Fruit fly (Drosophila melanogaster) whole organism, embryonic: ENCODE results near the gene CG9839.

Experiments
- Ada2b ChIP-seq: fragments of 200-800 bp; sonication (Bioruptor generic); IDR thresholded peaks from 2 replicates; pipeline ENCODE4 v1.3.6; 2022; ENCODE audit warnings: missing biosample characterization, missing genetic modification characterization
- CG11398 ChIP-seq: fragments of 200-800 bp; sonication (Bioruptor generic); optimal IDR thresholded peaks from 2 replicates; lab custom pipeline; 2016; ENCODE audit warnings: missing biosample characterization, missing genetic modification characterization
- CG11723 ChIP-seq: fragments of 200-800 bp; sonication (Bioruptor generic); optimal IDR thresholded peaks from 2 replicates; lab custom pipeline; 2017; ENCODE audit warnings: missing biosample characterization, mild to moderate bottlenecking, missing genetic modification characterization
- CG12104 ChIP-seq: fragments of 200-800 bp; sonication (Bioruptor generic); optimal IDR thresholded peaks from 3 replicates; lab custom pipeline; 2016; ENCODE audit warnings: missing biosample characterization, missing genetic modification characterization
- CG1233 ChIP-seq: fragments of 200-800 bp; sonication (Bioruptor generic); optimal IDR thresholded peaks from 4 replicates; lab custom pipeline; 2018; ENCODE audit warnings: missing biosample characterization, mild to moderate bottlenecking, missing genetic modification characterization
- CG13624 ChIP-seq: fragments of 200-800 bp; sonication (Bioruptor generic); optimal IDR thresholded peaks from 2 replicates; lab custom pipeline; 2016; ENCODE audit warnings: missing biosample characterization, missing genetic modification characterization
- CG14667 ChIP-seq: fragments of 200-800 bp; sonication (Bioruptor generic); IDR thresholded peaks from 2 replicates; pipeline ENCODE4 v1.3.6; 2022; ENCODE audit warnings: missing biosample characterization, missing genetic modification characterization
- CG15514 ChIP-seq: fragments of 200-800 bp; sonication (Bioruptor generic); optimal IDR thresholded peaks from 3 replicates; lab custom pipeline; 2017; ENCODE audit warnings: missing biosample characterization, missing genetic modification characterization, mild to moderate bottlenecking, moderate library complexity, missing genetic modification reagents
- CG15696 ChIP-seq: fragments of 200-800 bp; sonication (Bioruptor generic); optimal IDR thresholded peaks from 2 replicates; lab custom pipeline; 2019; ENCODE audit warnings: missing biosample characterization, mild to moderate bottlenecking, missing genetic modification characterization, moderate library complexity
- CG17186 ChIP-seq: fragments of 200-800 bp; sonication (Bioruptor generic); optimal IDR thresholded peaks from 3 replicates; lab custom pipeline; 2017; ENCODE audit warnings: missing biosample characterization, missing genetic modification reagents, missing genetic modification characterization
- CG17328 ChIP-seq: fragments of 200-800 bp; sonication (Bioruptor generic); IDR thresholded peaks from 2 replicates; pipeline ENCODE4 v1.3.6; 2022; ENCODE audit warnings: missing biosample characterization, missing genetic modification characterization
- CG17568 ChIP-seq: fragments of 200-800 bp; sonication (Bioruptor generic); optimal IDR thresholded peaks from 2 replicates; lab custom pipeline; 2018; ENCODE audit warnings: missing biosample characterization, mild to moderate bottlenecking, missing genetic modification characterization, moderate library complexity
- CG18599 ChIP-seq: fragments of 200-800 bp; sonication (Bioruptor generic); optimal IDR thresholded peaks from 3 replicates; lab custom pipeline; 2017; ENCODE audit warnings: missing biosample characterization, missing genetic modification characterization, mild to moderate bottlenecking, moderate library complexity, missing genetic modification reagents
- CG2678 ChIP-seq: fragments of 200-800 bp; sonication (Bioruptor generic); optimal IDR thresholded peaks from 3 replicates; lab custom pipeline; 2019; ENCODE audit warnings: missing biosample characterization, mild to moderate bottlenecking, missing genetic modification characterization, moderate library complexity
- CG2889 ChIP-seq: fragments of 200-800 bp; sonication (Bioruptor generic); IDR thresholded peaks from 3 replicates; pipeline ENCODE4 v1.3.6; 2022; ENCODE audit warnings: missing biosample characterization, missing genetic modification characterization
- CG31365 ChIP-seq: fragments of 200-800 bp; sonication (Bioruptor generic); optimal IDR thresholded peaks from 2 replicates; lab custom pipeline; 2018; ENCODE audit warnings: missing biosample characterization, mild to moderate bottlenecking, missing genetic modification characterization
- CG5180 ChIP-seq: fragments of 200-800 bp; sonication (Bioruptor generic); optimal IDR thresholded peaks from 3 replicates; lab custom pipeline; 2017; ENCODE audit warnings: missing biosample characterization, missing genetic modification characterization, mild to moderate bottlenecking, moderate library complexity, missing genetic modification reagents
- CG6683 ChIP-seq: fragments of 200-800 bp; sonication (Bioruptor generic); optimal IDR thresholded peaks from 2 replicates; lab custom pipeline; 2017; ENCODE audit warnings: missing biosample characterization, mild to moderate bottlenecking, missing genetic modification characterization, missing genetic modification reagents
- CG6765 ChIP-seq: fragments of 200-800 bp; sonication (Bioruptor generic); optimal IDR thresholded peaks from 3 replicates; lab custom pipeline; 2017; ENCODE audit warnings: missing biosample characterization, mild to moderate bottlenecking, missing genetic modification characterization
- CG6854 ChIP-seq: fragments of 200-800 bp; sonication (Bioruptor generic); optimal IDR thresholded peaks from 3 replicates; lab custom pipeline; 2017; ENCODE audit warnings: missing biosample characterization, mild to moderate bottlenecking, missing genetic modification characterization
- CG8290 ChIP-seq, 3 experiments: fragments of 200-800 bp; sonication (Bioruptor generic); optimal IDR thresholded peaks; 2 replicates each; lab custom pipeline; 2016 to 2019; ENCODE audit warnings: missing biosample characterization in 3 of 3, missing genetic modification characterization in 3 of 3, mild to moderate bottlenecking in 2 of 3, moderate library complexity in 1 of 3
- CG8388 ChIP-seq: fragments of 200-800 bp; sonication (Bioruptor generic); optimal IDR thresholded peaks from 2 replicates; lab custom pipeline; 2019; ENCODE audit warnings: missing biosample characterization, mild to moderate bottlenecking, missing genetic modification characterization, moderate library complexity
- CG8765 ChIP-seq: fragments of 200-800 bp; sonication (Bioruptor generic); IDR thresholded peaks from 2 replicates; pipeline ENCODE4 v1.3.6; 2022; ENCODE audit warnings: missing biosample characterization, missing genetic modification characterization
- CG9215 ChIP-seq: fragments of 200-800 bp; sonication (Bioruptor generic); IDR thresholded peaks from 2 replicates; pipeline ENCODE4 v1.3.6; 2022; ENCODE audit warnings: missing biosample characterization, missing genetic modification characterization
- CG9609 ChIP-seq: fragments of 200-800 bp; sonication (Bioruptor generic); optimal IDR thresholded peaks from 3 replicates; lab custom pipeline; 2016; ENCODE audit warnings: missing biosample characterization, missing genetic modification characterization
- Dad ChIP-seq: fragments of 200-800 bp; sonication (Bioruptor generic); optimal IDR thresholded peaks from 3 replicates; lab custom pipeline; 2016; ENCODE audit warnings: missing biosample characterization, missing genetic modification characterization
- Gsc ChIP-seq: fragments of 200-800 bp; sonication (Bioruptor generic); IDR thresholded peaks from 2 replicates; pipeline ENCODE4 v1.3.6; 2022; ENCODE audit warnings: missing biosample characterization, missing genetic modification characterization
- Lpt ChIP-seq: fragments of >200 bp; optimal IDR thresholded peaks from 2 replicates; lab custom pipeline; 2018; ENCODE audit warnings: missing biosample characterization, missing genetic modification characterization
- NC2β ChIP-seq: fragments of 200-800 bp; sonication (Bioruptor generic); optimal IDR thresholded peaks from 2 replicates; lab custom pipeline; 2016; ENCODE audit warnings: missing biosample characterization, missing genetic modification characterization
- Optix ChIP-seq: fragments of 200-800 bp; sonication (Bioruptor generic); IDR thresholded peaks from 3 replicates; pipeline ENCODE4 v1.3.6; 2022; ENCODE audit warnings: missing biosample characterization, missing genetic modification characterization
- Rfx ChIP-seq: fragments of 200-800 bp; sonication (Bioruptor generic); IDR thresholded peaks from 2 replicates; pipeline ENCODE4 v1.3.6; 2022; ENCODE audit warnings: missing biosample characterization, missing genetic modification characterization
- Sox102F ChIP-seq: fragments of 200-800 bp; sonication (Bioruptor generic); optimal IDR thresholded peaks from 2 replicates; lab custom pipeline; 2018; ENCODE audit warnings: missing biosample characterization, mild to moderate bottlenecking, missing genetic modification characterization, moderate library complexity
- Stat92E ChIP-seq, 3 experiments: fragments of >200 bp in 2 of 3; fragments of 200-800 bp in 1 of 3; sonication (Bioruptor generic) in 1 of 3; optimal IDR thresholded peaks; 2 replicates each; lab custom pipeline; 2017 to 2019; ENCODE audit warnings: missing biosample characterization in 3 of 3, missing genetic modification characterization in 3 of 3, mild to moderate bottlenecking in 1 of 3, moderate library complexity in 1 of 3
- Trl ChIP-seq, 3 experiments: fragments of >200 bp in 2 of 3; fragments of 200-800 bp in 1 of 3; sonication (Bioruptor generic) in 1 of 3; optimal IDR thresholded peaks; 2 replicates in 1 of 3; 3 replicates in 2 of 3; lab custom pipeline; 2016 to 2017; ENCODE audit warnings: missing biosample characterization in 1 of 3, missing genetic modification characterization in 1 of 3
- ab ChIP-seq: fragments of 200-800 bp; sonication (Bioruptor generic); optimal IDR thresholded peaks from 2 replicates; lab custom pipeline; 2016; ENCODE audit warnings: missing biosample characterization, missing genetic modification characterization
- bowl ChIP-seq: fragments of 200-800 bp; sonication (Bioruptor generic); IDR thresholded peaks from 2 replicates; pipeline ENCODE4 v1.3.6; 2022; ENCODE audit warnings: missing biosample characterization, missing genetic modification characterization
- cato ChIP-seq: fragments of 200-800 bp; sonication (Bioruptor generic); optimal IDR thresholded peaks from 2 replicates; lab custom pipeline; 2016; ENCODE audit warnings: missing biosample characterization, missing genetic modification characterization, borderline replicate concordance
- grau ChIP-seq: fragments of 200-800 bp; optimal IDR thresholded peaks from 3 replicates; lab custom pipeline; 2019; ENCODE audit warnings: missing biosample characterization, mild to moderate bottlenecking, missing genetic modification characterization, moderate library complexity
- inv ChIP-seq: fragments of 200-800 bp; sonication (Bioruptor generic); IDR thresholded peaks from 2 replicates; pipeline ENCODE4 v1.3.6; 2022; ENCODE audit warnings: missing biosample characterization, missing genetic modification characterization; ENCODE audit not compliant: partially characterized antibody
- lilli ChIP-seq: fragments of 200-800 bp; sonication (Bioruptor generic); optimal IDR thresholded peaks from 3 replicates; lab custom pipeline; 2016; ENCODE audit warnings: missing biosample characterization, missing genetic modification characterization
- pan ChIP-seq, 4 experiments: fragments of >200 bp in 3 of 4; fragments of 200-800 bp in 1 of 4; sonication (Bioruptor generic) in 1 of 4; optimal IDR thresholded peaks in 3 of 4; IDR thresholded peaks in 1 of 4; 2 replicates each; pipeline versions ENCODE4 v1.3.6 to Lab custom; 2017 to 2022; ENCODE audit warnings: missing biosample characterization in 2 of 4, missing genetic modification characterization in 2 of 4, mixed read lengths in 1 of 4
- row ChIP-seq: fragments of 200-800 bp; sonication (Bioruptor generic); IDR thresholded peaks from 3 replicates; pipeline ENCODE4 v1.3.6; 2022; ENCODE audit warnings: missing biosample characterization, missing genetic modification characterization
- shn ChIP-seq: fragments of 200-800 bp; sonication (Bioruptor generic); optimal IDR thresholded peaks from 3 replicates; lab custom pipeline; 2016; ENCODE audit warnings: missing biosample characterization, missing genetic modification characterization
- so ChIP-seq: fragments of 200-800 bp; sonication (Bioruptor generic); IDR thresholded peaks from 3 replicates; pipeline ENCODE4 v1.3.6; 2022; ENCODE audit warnings: missing biosample characterization, missing genetic modification characterization
- tgo ChIP-seq: fragments of 200-800 bp; sonication (Bioruptor generic); IDR thresholded peaks from 3 replicates; pipeline ENCODE4 v1.3.6; 2022; ENCODE audit warnings: missing biosample characterization, missing genetic modification characterization
- tll ChIP-seq, 2 experiments: fragments of 200-800 bp in 1 of 2; fragments of >200 bp in 1 of 2; sonication (Bioruptor generic) in 1 of 2; optimal IDR thresholded peaks; 2 replicates each; lab custom pipeline; 2017 to 2019; ENCODE audit warnings: missing biosample characterization in 2 of 2, missing genetic modification characterization in 2 of 2, mild to moderate bottlenecking in 1 of 2, moderate library complexity in 1 of 2
- ttk ChIP-seq: fragments of 200-800 bp; sonication (Bioruptor generic); IDR thresholded peaks from 2 replicates; pipeline ENCODE4 v2.1.2; 2022; ENCODE audit warnings: missing biosample characterization, missing genetic modification characterization
- zf30C ChIP-seq: fragments of 200-800 bp; sonication (Bioruptor generic); optimal IDR thresholded peaks from 3 replicates; lab custom pipeline; 2018; ENCODE audit warnings: missing biosample characterization, mild to moderate bottlenecking, missing genetic modification characterization

CG9839 gene

dm6 chr3R:8846154-8846648 lies 40.6 kb upstream of the CG9839 start (continued):
- TF ChIP-seq CG11398 (GFP tag; lab: Kevin White, UChicago) (peak; percentile 33), tgo (GFP tag; lab: Robert Waterston, UW) (peak; percentile 23; the same call in 1 of the 3 replicates), ab (GFP tag; lab: Kevin White, UChicago) (no peak), CG15696 (tag; lab: Kevin White, UChicago) (peak; percentile 30), ttk (GFP tag; lab: Robert Waterston, UW) (peak; percentile 38; the same call in 1 of the 2 replicates), cato (GFP tag; lab: Kevin White, UChicago) (no peak), zf30C (GFP tag; lab: Kevin White, UChicago) (peak; percentile 40), bowl (GFP tag; lab: Robert Waterston, UW) (no peak), CG2889 (GFP tag; lab: Robert Waterston, UW) (no peak), CG8388 (peak; percentile 15), Rfx (peak; percentile 72; the same call in 1 of the 2 replicates), NC2β (peak; percentile 65), CG17568 (GFP tag; lab: Kevin White, UChicago) (peak; percentile 69), CG8765 (GFP tag; lab: Robert Waterston, UW) (no peak), CG12104 (no peak), CG17186 (peak; percentile 35), CG14667 (GFP tag; lab: Robert Waterston, UW) (no peak), CG6854 (GFP tag; lab: Kevin White, UChicago) (peak; percentile 54), Dad (no peak), CG5180 (GFP tag; lab: Kevin White, UChicago) (peak; percentile 48), CG1233 (GFP tag; lab: Kevin White, UChicago) (peak; percentile 66), CG6765 (GFP tag; lab: Kevin White, UChicago) (peak; percentile 69), CG11723 (GFP tag; lab: Kevin White, UChicago) (peak; percentile 46), shn (GFP tag; lab: Kevin White, UChicago) (no peak), CG18599 (peak; percentile 57), Ada2b (GFP tag; lab: Robert Waterston, UW) (0 out of 2 replicates have a peak, but pooled peaks have one; percentile 24), inv (GFP tag; lab: Robert Waterston, UW) (no peak), Trl (optimal IDR thresholded peaks at IDR 0.05; lab: Kevin White, UChicago) (peak in 1 of 2 experiments; percentile 28), Trl (GFP tag; optimal IDR thresholded peaks at IDR 0.05; lab: Kevin White, UChicago) (peak; percentile 39), Sox102F (GFP tag; lab: Kevin White, UChicago) (peak; percentile 0), CG9609 (GFP tag; lab: Kevin White, UChicago) (no peak), Stat92E (GFP tag; optimal IDR thresholded peaks at IDR 0.05; lab: Kevin White, UChicago) (peak in 1 of 3 experiments; percentile 88), row (peak; percentile 10; the same call in 1 of the 3 replicates), CG2678 (tag; lab: Kevin White, UChicago) (peak; percentile 63), grau (tag; lab: Kevin White, UChicago) (peak; percentile 52), lilli (GFP tag; lab: Kevin White, UChicago) (peak; percentile 37), CG17328 (GFP tag; lab: Robert Waterston, UW) (peak; percentile 64), tll (GFP tag; optimal IDR thresholded peaks at IDR 0.05; lab: Kevin White, UChicago) (peak in 1 of 2 experiments; percentile 37), Optix (GFP tag; lab: Robert Waterston, UW) (no peak), Gsc (GFP tag; lab: Robert Waterston, UW) (no peak), CG9215 (no peak), pan (optimal IDR thresholded peaks at IDR 0.05; lab: Kevin White, UChicago) (no peak), pan (GFP tag; optimal IDR thresholded peaks at IDR 0.05 in 1 of 2, IDR thresholded peaks at IDR 0.05 in 1 of 2) (peak in 1 of 2 experiments; percentile 48), CG15514 (GFP tag; lab: Kevin White, UChicago) (peak; percentile 80), so (GFP tag; lab: Robert Waterston, UW) (peak; percentile 73; the same call in 1 of the 3 replicates), CG31365 (tag; lab: Kevin White, UChicago) (peak; percentile 70), Lpt (no peak), CG8290 (GFP tag; optimal IDR thresholded peaks at IDR 0.05; lab: Kevin White, UChicago) (peak; percentile 50), CG8290 (tag; optimal IDR thresholded peaks at IDR 0.05; lab: Kevin White, UChicago) (peak; percentile 29 to 91), CG6683 (GFP tag; lab: Kevin White, UChicago) (peak; percentile 46), CG13624 (GFP tag; lab: Kevin White, UChicago) (peak; percentile 47)
